Fruit fly (Drosophila melanogaster) whole organism, prepupa: ENCODE measurements around the gene anchor.

Experiments used
- Blimp-1 ChIP-seq: fragments of 200-800 bp; sonication (Bioruptor generic); optimal IDR thresholded peaks from 3 replicates; lab custom pipeline; 2017; ENCODE audit warnings: missing biosample characterization, missing genetic modification characterization, mild to moderate bottlenecking, moderate library complexity, missing genetic modification reagents
- CG15336 ChIP-seq: fragments of 200-800 bp; sonication (Bioruptor generic); IDR thresholded peaks from 2 replicates; pipeline ENCODE4 v1.3.6; 2022; ENCODE audit warnings: missing biosample characterization, missing genetic modification characterization
- CG3032 ChIP-seq: fragments of 200-800 bp; optimal IDR thresholded peaks from 2 replicates; lab custom pipeline; 2019; ENCODE audit warnings: missing biosample characterization, mild to moderate bottlenecking, missing genetic modification characterization, moderate library complexity
- CG6276 ChIP-seq: fragments of 200-800 bp; sonication (Bioruptor generic); optimal IDR thresholded peaks from 2 replicates; lab custom pipeline; 2017; ENCODE audit warnings: missing biosample characterization, mild to moderate bottlenecking, missing genetic modification characterization
- CG6808 ChIP-seq: fragments of 200-800 bp; sonication (Bioruptor generic); optimal IDR thresholded peaks from 3 replicates; lab custom pipeline; 2017; ENCODE audit warnings: missing biosample characterization, missing genetic modification characterization, mild to moderate bottlenecking, moderate library complexity, missing genetic modification reagents
- Eip78C ChIP-seq: fragments of 200-800 bp; sonication (Bioruptor generic); peaks from one replicate; lab custom pipeline; 2016; ENCODE audit warnings: missing biosample characterization, missing genetic modification characterization
- OdsH ChIP-seq: fragments of 200-800 bp; sonication (Bioruptor generic); optimal IDR thresholded peaks from 3 replicates; lab custom pipeline; 2016; ENCODE audit warnings: missing biosample characterization, missing genetic modification characterization
- achi ChIP-seq: fragments of 200-800 bp; sonication (Bioruptor generic); optimal IDR thresholded peaks from 3 replicates; lab custom pipeline; 2016; ENCODE audit warnings: missing biosample characterization, missing genetic modification characterization
- svp ChIP-seq: fragments of 200-800 bp; sonication (Bioruptor generic); peaks from one replicate; lab custom pipeline; 2016; ENCODE audit warnings: missing biosample characterization, missing genetic modification characterization

dm6 chr3L:17631247-17631646 is 9.6 kb downstream of the anchor start:
- TF ChIP-seq achi (GFP tag; lab: Kevin White, UChicago), result no peak
- no peak for TF ChIP-seq Blimp-1 (GFP tag; lab: Kevin White, UChicago)
- TF ChIP-seq svp (GFP tag; lab: Kevin White, UChicago), result no peak
- TF ChIP-seq CG6276 (GFP tag; lab: Kevin White, UChicago), result no peak
- peak; percentile 4 for TF ChIP-seq OdsH (GFP tag; lab: Kevin White, UChicago)
- TF ChIP-seq CG15336 (GFP tag; lab: Robert Waterston, UW), result no peak
- peak; percentile 34 for TF ChIP-seq CG6808 (GFP tag; lab: Kevin White, UChicago)
- TF ChIP-seq CG3032 (tag; lab: Kevin White, UChicago), result no peak
- TF ChIP-seq Eip78C (GFP tag; lab: Kevin White, UChicago), result peak; percentile 81
